Worm (Caenorhabditis elegans): ENCODE measurements around the gene wrt-3.

DNA sequence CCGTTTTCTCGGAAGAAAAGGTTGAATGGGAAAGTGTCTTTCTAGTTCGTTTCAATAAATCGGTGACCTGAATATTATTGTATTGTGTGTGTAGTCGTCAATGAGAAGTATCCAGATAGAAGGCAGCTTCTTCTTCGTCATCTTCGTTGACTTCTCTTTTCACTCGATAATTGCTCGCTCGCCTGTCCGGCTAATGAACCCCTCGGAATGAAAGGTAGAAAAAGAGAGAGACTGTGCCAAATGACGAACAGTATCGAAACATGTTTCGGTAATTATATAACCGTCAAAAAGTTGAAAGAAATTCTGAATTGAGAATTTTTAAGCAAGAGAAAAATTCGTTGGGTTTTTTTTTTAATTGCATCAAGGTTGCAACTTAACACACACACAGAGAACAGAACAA, 19.9 kb downstream of the wrt-3 start, which contains the start of gene cutl-17:
- TF ChIP-seq lin-15B (tag; optimal IDR thresholded peaks at IDR 0.05), result no peak
- no peak for TF ChIP-seq ceh-82 (tag; optimal IDR thresholded peaks at IDR 0.05)
- TF ChIP-seq nhr-237 (tag; optimal IDR thresholded peaks at IDR 0.05), result no peak
